Fruit fly (Drosophila melanogaster): Measurements from ENCODE around the gene Syn.

Gene Syn

DNA sequence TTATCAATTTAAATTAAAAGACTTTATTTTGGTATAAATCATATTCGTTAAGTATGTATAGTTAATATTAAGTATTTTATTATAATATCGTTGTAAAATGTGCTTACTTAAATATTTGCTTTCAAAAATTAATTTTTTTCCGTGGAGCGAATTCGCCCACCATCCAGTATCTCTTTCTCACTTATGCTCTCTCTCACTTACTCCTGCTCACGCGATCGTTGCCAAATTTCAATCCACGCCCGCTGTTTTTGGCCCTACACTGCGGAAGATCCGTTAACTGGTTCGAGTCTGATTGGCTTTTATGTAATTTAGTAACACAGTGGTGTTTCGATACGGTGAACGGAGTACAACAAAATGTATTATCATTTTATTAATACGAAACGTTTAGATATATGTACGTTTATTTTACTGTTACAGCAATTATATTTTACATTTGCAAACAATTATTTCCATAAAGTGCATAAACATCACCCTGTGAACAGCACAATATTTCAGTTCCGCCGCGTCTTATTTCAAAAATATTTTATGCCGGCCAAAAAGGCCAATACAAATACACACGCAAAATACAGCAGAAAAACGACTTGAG lies 75.2 kb downstream of the Syn start (continued):
- TF ChIP-seq CG12942 (GFP tag; optimal IDR thresholded peaks at IDR 0.05) (peak; percentile 4), Side (GFP tag; optimal IDR thresholded peaks at IDR 0.05) (no peak), CG3847 (GFP tag; IDR thresholded peaks at IDR 0.05) (peak; percentile 72), fd3F (GFP tag; optimal IDR thresholded peaks at IDR 0.05) (peak; percentile 56), kah (GFP tag; optimal IDR thresholded peaks at IDR 0.05) (no peak), CG17359 (tag; optimal IDR thresholded peaks at IDR 0.05) (peak; percentile 11), Atf3 (GFP tag; optimal IDR thresholded peaks at IDR 0.05) (no peak), CG32767 (GFP tag; IDR thresholded peaks at IDR 0.05) (peak; percentile 41; the same call in 1 of the 2 replicates), CG9437 (GFP tag; optimal IDR thresholded peaks at IDR 0.05) (peak; percentile 16), Sin3A (optimal IDR thresholded peaks at IDR 0.05) (no peak), emc (GFP tag; optimal IDR thresholded peaks at IDR 0.05) (no peak), H2.0 (GFP tag; IDR thresholded peaks at IDR 0.05) (peak; percentile 46), Ptx1 (GFP tag; IDR thresholded peaks at IDR 0.05) (peak; percentile 59), btn (GFP tag; optimal IDR thresholded peaks at IDR 0.05) (no peak), CG32532 (GFP tag; IDR thresholded peaks at IDR 0.05) (peak; percentile 87), sob (GFP tag; IDR thresholded peaks at IDR 0.05) (peak; percentile 80), slbo (GFP tag; IDR thresholded peaks at IDR 0.05) (peak; percentile 87), CG10979 (tag; optimal IDR thresholded peaks at IDR 0.05) (peak; percentile 6), nau (GFP tag; optimal IDR thresholded peaks at IDR 0.05) (no peak), chn (GFP tag; optimal IDR thresholded peaks at IDR 0.05) (peak; percentile 25), stc (GFP tag; IDR thresholded peaks at IDR 0.05) (no peak; the same call in 1 of the 2 replicates), CG7357 (GFP tag; IDR thresholded peaks at IDR 0.05) (0 out of 3 replicates have a peak, but pooled peaks have one; percentile 34), gsb-n (tag; optimal IDR thresholded peaks at IDR 0.05) (no peak), Chrac-16 (GFP tag; optimal IDR thresholded peaks at IDR 0.05) (peak; percentile 34), kni (GFP tag; optimal IDR thresholded peaks at IDR 0.05) (no peak), shn (GFP tag; optimal IDR thresholded peaks at IDR 0.05) (peak; percentile 4), CG6689 (GFP tag; IDR thresholded peaks at IDR 0.05) (peak; percentile 52), pan (optimal IDR thresholded peaks at IDR 0.05) (no peak), pan (GFP tag; optimal IDR thresholded peaks at IDR 0.05 in 1 of 2, IDR thresholded peaks at IDR 0.05 in 1 of 2) (peak in 1 of 2 experiments; percentile 57), CG18011 (GFP tag; optimal IDR thresholded peaks at IDR 0.05) (no peak), CG8359 (GFP tag; optimal IDR thresholded peaks at IDR 0.05; ENCODE audit: borderline replicate concordance) (no peak), CG2199 (GFP tag; IDR thresholded peaks at IDR 0.05) (no peak), fru (optimal IDR thresholded peaks at IDR 0.05) (no peak), HmgD (GFP tag; optimal IDR thresholded peaks at IDR 0.05) (no peak), CG4424 (GFP tag; optimal IDR thresholded peaks at IDR 0.05) (peak; percentile 44), hb (GFP tag; IDR thresholded peaks at IDR 0.05; ENCODE audit: partially characterized antibody) (no peak), wdn (GFP tag; IDR thresholded peaks at IDR 0.05) (peak; percentile 52), da (GFP tag; optimal IDR thresholded peaks at IDR 0.05) (no peak), dan (GFP tag; IDR thresholded peaks at IDR 0.05) (no peak), B-H1 (GFP tag; IDR thresholded peaks at IDR 0.05) (no peak; the same call in 1 of the 3 replicates), Atf6 (GFP tag; IDR thresholded peaks at IDR 0.05) (peak; percentile 82), CG33213 (GFP tag; optimal IDR thresholded peaks at IDR 0.05) (no peak), CG10959 (GFP tag; IDR thresholded peaks at IDR 0.05) (no peak), Nf-YA (GFP tag; IDR thresholded peaks at IDR 0.05) (no peak), CG2712 (tag; optimal IDR thresholded peaks at IDR 0.05) (peak; percentile 44), Adf1 (GFP tag; IDR thresholded peaks at IDR 0.05) (peak; percentile 64), CG2889 (GFP tag; IDR thresholded peaks at IDR 0.05) (no peak), CG7372 (GFP tag; IDR thresholded peaks at IDR 0.05) (peak; percentile 28), vfl (GFP tag; optimal IDR thresholded peaks at IDR 0.05) (no peak), CG1529 (GFP tag; optimal IDR thresholded peaks at IDR 0.05) (no peak), C15 (GFP tag; IDR thresholded peaks at IDR 0.05) (no peak; the same call in 2 of the 3 replicates), ems (GFP tag; optimal IDR thresholded peaks at IDR 0.05) (no peak), Sox100B (GFP tag; optimal IDR thresholded peaks at IDR 0.05) (peak; percentile 29)

Data from whole organism, embryonic.